Fruit fly (Drosophila melanogaster) whole organism, embryonic: ENCODE data around the gene Or65c.
A peak's percentile ranks its signal among the peaks of the same experiment; 100 is the strongest.

ENCODE experiments used
- CG10543 ChIP-seq: fragments of 200-800 bp; sonication (Bioruptor generic); optimal IDR thresholded peaks from 3 replicates; lab custom pipeline; 2017; ENCODE audit warnings: missing biosample characterization, mild to moderate bottlenecking, missing genetic modification characterization, moderate library complexity
- CG10979 ChIP-seq: fragments of 200-800 bp; sonication (Bioruptor generic); optimal IDR thresholded peaks from 2 replicates; lab custom pipeline; 2018; ENCODE audit warnings: missing biosample characterization, mild to moderate bottlenecking, missing genetic modification characterization, moderate library complexity
- CG12391 ChIP-seq: fragments of 200-800 bp; sonication (Bioruptor generic); optimal IDR thresholded peaks from 3 replicates; lab custom pipeline; 2018; ENCODE audit warnings: missing biosample characterization, mild to moderate bottlenecking, missing genetic modification characterization, moderate library complexity
- CG12769 ChIP-seq: fragments of 200-800 bp; sonication (Bioruptor generic); optimal IDR thresholded peaks from 2 replicates; lab custom pipeline; 2019; ENCODE audit warnings: missing biosample characterization, mild to moderate bottlenecking, missing genetic modification characterization, moderate library complexity
- CG14710 ChIP-seq: fragments of 200-800 bp; sonication (Bioruptor generic); optimal IDR thresholded peaks from 3 replicates; lab custom pipeline; 2019; ENCODE audit warnings: missing biosample characterization, mild to moderate bottlenecking, missing genetic modification characterization, moderate library complexity
- CG15696 ChIP-seq: fragments of 200-800 bp; sonication (Bioruptor generic); optimal IDR thresholded peaks from 2 replicates; lab custom pipeline; 2019; ENCODE audit warnings: missing biosample characterization, mild to moderate bottlenecking, missing genetic modification characterization, moderate library complexity
- CG1603 ChIP-seq: fragments of 200-800 bp; sonication (Bioruptor generic); optimal IDR thresholded peaks from 2 replicates; lab custom pipeline; 2019; ENCODE audit warnings: missing biosample characterization, mild to moderate bottlenecking, missing genetic modification characterization, moderate library complexity
- CG17361 ChIP-seq: fragments of 200-800 bp; sonication (Bioruptor generic); IDR thresholded peaks from 3 replicates; pipeline ENCODE4 v1.3.6; 2022; ENCODE audit warnings: missing biosample characterization, missing genetic modification characterization
- CG17568 ChIP-seq: fragments of 200-800 bp; sonication (Bioruptor generic); optimal IDR thresholded peaks from 2 replicates; lab custom pipeline; 2018; ENCODE audit warnings: missing biosample characterization, mild to moderate bottlenecking, missing genetic modification characterization, moderate library complexity
- CG18262 ChIP-seq: fragments of 200-800 bp; optimal IDR thresholded peaks from 3 replicates; lab custom pipeline; 2019; ENCODE audit warnings: missing biosample characterization, mild to moderate bottlenecking, missing genetic modification characterization, moderate library complexity
- CG1832 ChIP-seq: fragments of 200-800 bp; sonication (Bioruptor generic); optimal IDR thresholded peaks from 2 replicates; lab custom pipeline; 2017; ENCODE audit warnings: missing biosample characterization, mild to moderate bottlenecking, missing genetic modification characterization, inconsistent platforms
- CG18599 ChIP-seq: fragments of 200-800 bp; sonication (Bioruptor generic); optimal IDR thresholded peaks from 3 replicates; lab custom pipeline; 2017; ENCODE audit warnings: missing biosample characterization, missing genetic modification characterization, mild to moderate bottlenecking, moderate library complexity, missing genetic modification reagents
- CG2202 ChIP-seq: fragments of 200-800 bp; sonication (Bioruptor generic); optimal IDR thresholded peaks from 2 replicates; lab custom pipeline; 2018; ENCODE audit warnings: missing biosample characterization, mild to moderate bottlenecking, missing genetic modification characterization
- CG2712 ChIP-seq: fragments of 200-800 bp; optimal IDR thresholded peaks from 3 replicates; lab custom pipeline; 2019; ENCODE audit warnings: missing biosample characterization, mild to moderate bottlenecking, missing genetic modification characterization, moderate library complexity
- CG2875 ChIP-seq: fragments of 200-800 bp; sonication (Bioruptor generic); optimal IDR thresholded peaks from 2 replicates; lab custom pipeline; 2017; ENCODE audit warnings: missing biosample characterization, mild to moderate bottlenecking, missing genetic modification characterization, missing genetic modification reagents
- CG31441 ChIP-seq: fragments of 200-800 bp; sonication (Bioruptor generic); IDR thresholded peaks from 2 replicates; pipeline ENCODE4 v1.3.6; 2022; ENCODE audit warnings: missing biosample characterization, missing genetic modification characterization
- CG3726 ChIP-seq: fragments of 200-800 bp; sonication (Bioruptor generic); IDR thresholded peaks from 3 replicates; pipeline ENCODE4, ENCODE4 v1.3.6; 2022; ENCODE audit warnings: missing biosample characterization, missing genetic modification characterization
- CG4730 ChIP-seq: fragments of 200-800 bp; sonication (Bioruptor generic); IDR thresholded peaks from 2 replicates; pipeline ENCODE4 v1.3.6; 2022; ENCODE audit warnings: missing biosample characterization, missing genetic modification characterization
- CG5180 ChIP-seq: fragments of 200-800 bp; sonication (Bioruptor generic); optimal IDR thresholded peaks from 3 replicates; lab custom pipeline; 2017; ENCODE audit warnings: missing biosample characterization, missing genetic modification characterization, mild to moderate bottlenecking, moderate library complexity, missing genetic modification reagents
- CG5245 ChIP-seq: fragments of 200-800 bp; sonication (Bioruptor generic); optimal IDR thresholded peaks from 3 replicates; lab custom pipeline; 2016; ENCODE audit warnings: missing biosample characterization, missing genetic modification characterization
- CG6813 ChIP-seq: fragments of 200-800 bp; sonication (Bioruptor generic); optimal IDR thresholded peaks from 2 replicates; lab custom pipeline; 2017; ENCODE audit warnings: missing biosample characterization, missing genetic modification characterization, mild to moderate bottlenecking, moderate library complexity, missing genetic modification reagents
- CG9727 ChIP-seq: fragments of 200-800 bp; sonication (Bioruptor generic); optimal IDR thresholded peaks from 3 replicates; lab custom pipeline; 2017; ENCODE audit warnings: missing biosample characterization, mild to moderate bottlenecking, missing genetic modification characterization
- CTCF ChIP-seq: fragments of 200-800 bp; sonication (Bioruptor generic); optimal IDR thresholded peaks from 2 replicates; lab custom pipeline; 2017; ENCODE audit warnings: missing biosample characterization, mild to moderate bottlenecking, missing genetic modification characterization, moderate library complexity
- Ets65A ChIP-seq: fragments of 200-800 bp; sonication (Bioruptor generic); peaks from one replicate; lab custom pipeline; 2016; ENCODE audit warnings: missing biosample characterization, missing genetic modification characterization
- Gug ChIP-seq: fragments of 200-800 bp; sonication (Bioruptor generic); IDR thresholded peaks from 4 replicates; pipeline ENCODE4 v1.3.6; 2022; ENCODE audit warnings: missing biosample characterization, missing genetic modification characterization
- Hand ChIP-seq: fragments of 200-800 bp; sonication (Bioruptor generic); optimal IDR thresholded peaks from 2 replicates; lab custom pipeline; 2017; ENCODE audit warnings: mild to moderate bottlenecking, missing biosample characterization, missing genetic modification reagents, missing genetic modification characterization
- Kr ChIP-seq: fragments of 200-800 bp; sonication (Bioruptor generic); optimal IDR thresholded peaks from 2 replicates; lab custom pipeline; 2017; ENCODE audit warnings: missing biosample characterization, mild to moderate bottlenecking, missing genetic modification characterization
- Med ChIP-seq: fragments of 200-800 bp; sonication (Bioruptor generic); peaks from one replicate; lab custom pipeline; 2016; ENCODE audit warnings: missing biosample characterization, missing genetic modification characterization, mild to moderate bottlenecking, inconsistent platforms, moderate library complexity
- Nf-YA ChIP-seq: fragments of 200-800 bp; sonication (Bioruptor generic); IDR thresholded peaks from 2 replicates; pipeline ENCODE4 v1.3.6; 2022; ENCODE audit warnings: missing biosample characterization, missing genetic modification characterization
- Optix ChIP-seq: fragments of 200-800 bp; sonication (Bioruptor generic); IDR thresholded peaks from 3 replicates; pipeline ENCODE4 v1.3.6; 2022; ENCODE audit warnings: missing biosample characterization, missing genetic modification characterization
- Vsx1 ChIP-seq: fragments of 200-800 bp; sonication (Bioruptor generic); optimal IDR thresholded peaks from 2 replicates; lab custom pipeline; 2017; ENCODE audit warnings: missing biosample characterization, mild to moderate bottlenecking, missing genetic modification characterization, missing genetic modification reagents
- Xrp1 ChIP-seq: fragments of 200-800 bp; sonication (Bioruptor generic); IDR thresholded peaks from 2 replicates; pipeline ENCODE4 v1.3.6; 2022; ENCODE audit warnings: missing biosample characterization, missing genetic modification characterization
- bcd ChIP-seq: fragments of 200-800 bp; sonication (Bioruptor generic); optimal IDR thresholded peaks from 2 replicates; lab custom pipeline; 2017; ENCODE audit warnings: missing biosample characterization, mild to moderate bottlenecking, missing genetic modification characterization
- chm ChIP-seq: fragments of 200-800 bp; sonication (Bioruptor generic); IDR thresholded peaks from 2 replicates; pipeline ENCODE4 v1.3.6; 2022; ENCODE audit warnings: missing biosample characterization, missing genetic modification characterization
- dmrt11E ChIP-seq: fragments of 200-800 bp; sonication (Bioruptor generic); optimal IDR thresholded peaks from 3 replicates; lab custom pipeline; 2018; ENCODE audit warnings: missing biosample characterization, mild to moderate bottlenecking, missing genetic modification characterization, moderate library complexity
- gem ChIP-seq: fragments of 200-800 bp; sonication (Bioruptor generic); optimal IDR thresholded peaks from 2 replicates; lab custom pipeline; 2019; ENCODE audit warnings: missing biosample characterization, mild to moderate bottlenecking, missing genetic modification characterization, moderate library complexity
- hth ChIP-seq: fragments of >200 bp; optimal IDR thresholded peaks from 2 replicates; lab custom pipeline; 2017; ENCODE audit warnings: inconsistent platforms
- jumu ChIP-seq: fragments of 200-800 bp; sonication (Bioruptor generic); optimal IDR thresholded peaks from 3 replicates; lab custom pipeline; 2016; ENCODE audit warnings: missing biosample characterization, missing genetic modification characterization
- knrl ChIP-seq: fragments of 200-800 bp; sonication (Bioruptor generic); IDR thresholded peaks from 3 replicates; pipeline ENCODE4 v1.3.6; 2022; ENCODE audit warnings: missing biosample characterization, missing genetic modification characterization; ENCODE audit not compliant: partially characterized antibody
- lola ChIP-seq, 3 experiments: fragments of >200 bp in 2 of 3; fragments of 200-800 bp in 1 of 3; sonication (Bioruptor generic) in 1 of 3; optimal IDR thresholded peaks; 2 replicates each; lab custom pipeline; 2017 to 2019; ENCODE audit warnings: missing biosample characterization in 3 of 3, missing genetic modification characterization in 3 of 3, mild to moderate bottlenecking in 1 of 3, moderate library complexity in 1 of 3
- nmo ChIP-seq: fragments of 200-800 bp; sonication (Bioruptor generic); optimal IDR thresholded peaks from 2 replicates; lab custom pipeline; 2018; ENCODE audit warnings: missing biosample characterization, mild to moderate bottlenecking, missing genetic modification characterization, moderate library complexity
- pan ChIP-seq, 4 experiments: fragments of >200 bp in 3 of 4; fragments of 200-800 bp in 1 of 4; sonication (Bioruptor generic) in 1 of 4; optimal IDR thresholded peaks in 3 of 4; IDR thresholded peaks in 1 of 4; 2 replicates each; pipeline versions ENCODE4 v1.3.6 to Lab custom; 2017 to 2022; ENCODE audit warnings: missing biosample characterization in 2 of 4, missing genetic modification characterization in 2 of 4, mixed read lengths in 1 of 4
- phol ChIP-seq: fragments of 200-800 bp; sonication (Bioruptor generic); optimal IDR thresholded peaks from 3 replicates; lab custom pipeline; 2018; ENCODE audit warnings: missing biosample characterization, mild to moderate bottlenecking, missing genetic modification characterization, moderate library complexity
- pita ChIP-seq: fragments of 200-800 bp; sonication (Bioruptor generic); optimal IDR thresholded peaks from 2 replicates; lab custom pipeline; 2017; ENCODE audit warnings: missing biosample characterization, mild to moderate bottlenecking, missing genetic modification characterization
- row ChIP-seq: fragments of 200-800 bp; sonication (Bioruptor generic); IDR thresholded peaks from 3 replicates; pipeline ENCODE4 v1.3.6; 2022; ENCODE audit warnings: missing biosample characterization, missing genetic modification characterization
- sens ChIP-seq: fragments of 200-800 bp; sonication (Bioruptor generic); peaks from one replicate; lab custom pipeline; 2016; ENCODE audit warnings: missing biosample characterization, missing genetic modification characterization
- trem ChIP-seq: fragments of 200-800 bp; optimal IDR thresholded peaks from 3 replicates; lab custom pipeline; 2019; ENCODE audit warnings: missing biosample characterization, mild to moderate bottlenecking, missing genetic modification characterization, moderate library complexity
- vvl ChIP-seq: fragments of 200-800 bp; sonication (Bioruptor generic); IDR thresholded peaks from 2 replicates; pipeline ENCODE4 v1.3.6; 2022; ENCODE audit warnings: missing biosample characterization, missing genetic modification characterization
- zf30C ChIP-seq: fragments of 200-800 bp; sonication (Bioruptor generic); optimal IDR thresholded peaks from 3 replicates; lab custom pipeline; 2018; ENCODE audit warnings: missing biosample characterization, mild to moderate bottlenecking, missing genetic modification characterization

The Or65c gene

DNA sequence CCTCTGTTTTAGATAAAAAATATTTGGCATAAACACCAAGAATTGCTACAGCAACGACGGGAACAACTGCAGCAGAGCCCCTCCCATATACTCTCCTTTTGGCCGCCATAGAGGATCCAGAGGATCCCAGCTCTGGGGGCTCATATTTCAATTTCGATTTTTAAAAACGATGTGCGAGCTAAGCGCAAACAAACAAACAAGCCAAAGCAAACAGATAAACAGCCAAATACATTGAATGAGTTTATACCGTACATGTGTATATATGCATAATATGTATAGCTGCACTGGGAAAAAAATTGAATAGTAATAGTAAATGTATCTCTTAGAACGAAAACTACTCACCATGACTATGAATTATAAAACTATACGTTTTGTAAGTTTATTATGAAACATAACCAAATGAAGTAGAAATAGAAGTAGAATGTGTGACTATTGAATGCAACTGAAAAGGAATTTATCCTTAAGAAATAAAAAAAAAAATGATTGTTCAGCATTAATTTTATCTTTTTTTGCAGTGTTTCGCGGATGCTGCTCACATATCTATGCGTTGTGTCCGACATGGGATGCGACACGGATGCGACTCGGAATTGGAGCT is 15.3 kb upstream of the Or65c start:
- TF ChIP-seq lola (GFP tag; optimal IDR thresholded peaks at IDR 0.05; lab: Kevin White, UChicago) (peak in 1 of 3 experiments; percentile 33), CG2202 (tag; lab: Kevin White, UChicago) (peak; percentile 25), Ets65A (GFP tag; lab: Kevin White, UChicago) (peak; percentile 15), gem (peak; percentile 34), CG15696 (peak; percentile 66), CTCF (GFP tag; lab: Kevin White, UChicago) (no peak), CG1832 (GFP tag; lab: Kevin White, UChicago) (no peak), CG1603 (tag; lab: Kevin White, UChicago) (peak; percentile 11), CG2875 (GFP tag; lab: Kevin White, UChicago) (peak; percentile 15), Kr (GFP tag; lab: Kevin White, UChicago) (peak; percentile 47), bcd (GFP tag; lab: Kevin White, UChicago) (no peak), CG10979 (tag; lab: Kevin White, UChicago) (peak; percentile 16), jumu (GFP tag; lab: Kevin White, UChicago) (no peak), Xrp1 (GFP tag; lab: Robert Waterston, UW) (peak; percentile 34; the same call in 1 of the 2 replicates), CG14710 (tag; lab: Kevin White, UChicago) (peak; percentile 13), trem (peak; percentile 3), knrl (GFP tag; lab: Robert Waterston, UW) (no peak), CG17568 (GFP tag; lab: Kevin White, UChicago) (no peak), pita (no peak), CG18262 (tag; lab: Kevin White, UChicago) (peak; percentile 27), CG9727 (GFP tag; lab: Kevin White, UChicago) (peak; percentile 36), CG18599 (GFP tag; lab: Kevin White, UChicago) (no peak), Hand (GFP tag; lab: Kevin White, UChicago) (no peak), CG10543 (GFP tag; lab: Kevin White, UChicago) (no peak), CG3726 (0 out of 3 replicates have a peak, but pooled peaks have one; percentile 43), sens (GFP tag; lab: Kevin White, UChicago) (peak; percentile 58), dmrt11E (tag; lab: Kevin White, UChicago) (peak; percentile 32), Med (GFP tag; lab: Kevin White, UChicago) (peak; percentile 31), chm (no peak), CG2712 (tag; lab: Kevin White, UChicago) (peak; percentile 23), zf30C (GFP tag; lab: Kevin White, UChicago) (peak; percentile 3), CG6813 (GFP tag; lab: Kevin White, UChicago) (peak; percentile 9), Nf-YA (no peak), vvl (GFP tag; lab: Robert Waterston, UW) (no peak), phol (peak; percentile 9), CG31441 (0 out of 2 replicates have a peak, but pooled peaks have one; percentile 11), CG4730 (GFP tag; lab: Robert Waterston, UW) (no peak)
- TF ChIP-seq, all 482 proteins: peak for 23

DNA sequence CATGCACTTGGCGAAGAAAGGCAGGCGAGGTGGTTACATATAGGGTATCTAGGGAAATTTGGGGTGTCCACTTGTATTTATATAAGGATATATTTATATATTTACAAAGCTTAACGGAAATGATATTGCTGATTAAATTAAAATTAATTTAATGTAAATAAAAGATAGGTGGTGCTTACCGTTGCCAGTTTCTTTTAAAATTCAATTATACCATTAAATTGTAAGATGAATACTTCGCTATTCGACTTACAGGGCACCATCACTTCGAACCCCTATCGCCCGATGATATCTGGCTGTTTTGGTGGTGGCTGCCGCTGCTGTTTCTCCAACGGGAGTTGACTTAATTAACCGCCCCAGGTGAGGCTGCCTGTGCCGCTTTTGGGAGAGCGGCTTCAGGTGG is 11.7 kb upstream of the Or65c start:
- TF ChIP-seq CG2712 (tag; lab: Kevin White, UChicago), result peak; percentile 28
- peak; percentile 65; the same call in 2 of the 3 replicates for TF ChIP-seq row
- TF ChIP-seq hth (lab: Kevin White, UChicago), result no peak
- no peak for TF ChIP-seq Gug
- peak; percentile 5 for TF ChIP-seq CG12391 (tag; lab: Kevin White, UChicago)
- peak; percentile 1 for TF ChIP-seq Vsx1 (GFP tag; lab: Kevin White, UChicago)
- TF ChIP-seq CG17361 (GFP tag; lab: Robert Waterston, UW), result 0 out of 3 replicates have a peak, but pooled peaks have one; percentile 14
- TF ChIP-seq CG10979 (tag; lab: Kevin White, UChicago), result peak; percentile 0
- peak; percentile 34 for TF ChIP-seq CG12769
- no peak for TF ChIP-seq CG5180 (GFP tag; lab: Kevin White, UChicago)
- TF ChIP-seq CG5245 (GFP tag; lab: Kevin White, UChicago), result no peak
- peak; percentile 17 for TF ChIP-seq nmo (GFP tag; lab: Kevin White, UChicago)
- peak; percentile 11 for TF ChIP-seq CG18262 (tag; lab: Kevin White, UChicago)
- TF ChIP-seq Optix (GFP tag; lab: Robert Waterston, UW), result no peak
- TF ChIP-seq pan (optimal IDR thresholded peaks at IDR 0.05; lab: Kevin White, UChicago), result peak in 1 of 2 experiments; percentile 8
- TF ChIP-seq pan (GFP tag; optimal IDR thresholded peaks at IDR 0.05 in 1 of 2, IDR thresholded peaks at IDR 0.05 in 1 of 2), result no peak
